Fruit fly (Drosophila melanogaster) whole organism, embryonic: ENCODE data around the gene CG15891.

Source experiments
- ATbp ChIP-seq: fragments of 200-800 bp; sonication (Bioruptor generic); optimal IDR thresholded peaks from 2 replicates; lab custom pipeline; 2017; ENCODE audit warnings: missing biosample characterization, mild to moderate bottlenecking, missing genetic modification characterization, missing genetic modification reagents
- Ada2b ChIP-seq: fragments of 200-800 bp; sonication (Bioruptor generic); IDR thresholded peaks from 2 replicates; pipeline ENCODE4 v1.3.6; 2022; ENCODE audit warnings: missing biosample characterization, missing genetic modification characterization
- B-H1 ChIP-seq: fragments of 200-800 bp; sonication (Bioruptor generic); IDR thresholded peaks from 3 replicates; pipeline ENCODE4 v1.3.6; 2022; ENCODE audit warnings: missing biosample characterization, missing genetic modification characterization
- CG10209 ChIP-seq: fragments of 200-800 bp; sonication (Bioruptor generic); optimal IDR thresholded peaks from 3 replicates; lab custom pipeline; 2017; ENCODE audit warnings: missing biosample characterization, mild to moderate bottlenecking, missing genetic modification characterization, missing genetic modification reagents
- CG12391 ChIP-seq: fragments of 200-800 bp; sonication (Bioruptor generic); optimal IDR thresholded peaks from 3 replicates; lab custom pipeline; 2018; ENCODE audit warnings: missing biosample characterization, mild to moderate bottlenecking, missing genetic modification characterization, moderate library complexity
- CG14014 ChIP-seq: fragments of 200-800 bp; sonication (Bioruptor generic); IDR thresholded peaks from 2 replicates; pipeline ENCODE4 v1.3.6; 2022; ENCODE audit warnings: missing biosample characterization, missing genetic modification characterization
- CG1529 ChIP-seq: fragments of 200-800 bp; sonication (Bioruptor generic); optimal IDR thresholded peaks from 3 replicates; lab custom pipeline; 2018; ENCODE audit warnings: missing biosample characterization, missing genetic modification characterization
- CG1603 ChIP-seq: fragments of 200-800 bp; sonication (Bioruptor generic); optimal IDR thresholded peaks from 2 replicates; lab custom pipeline; 2019; ENCODE audit warnings: missing biosample characterization, mild to moderate bottlenecking, missing genetic modification characterization, moderate library complexity
- CG17328 ChIP-seq: fragments of 200-800 bp; sonication (Bioruptor generic); IDR thresholded peaks from 2 replicates; pipeline ENCODE4 v1.3.6; 2022; ENCODE audit warnings: missing biosample characterization, missing genetic modification characterization
- CG17385 ChIP-seq: fragments of 200-800 bp; sonication (Bioruptor generic); optimal IDR thresholded peaks from 3 replicates; lab custom pipeline; 2018; ENCODE audit warnings: missing biosample characterization, mild to moderate bottlenecking, missing genetic modification characterization
- CG2712 ChIP-seq: fragments of 200-800 bp; optimal IDR thresholded peaks from 3 replicates; lab custom pipeline; 2019; ENCODE audit warnings: missing biosample characterization, mild to moderate bottlenecking, missing genetic modification characterization, moderate library complexity
- CG31388 ChIP-seq: fragments of 200-800 bp; sonication (Bioruptor generic); optimal IDR thresholded peaks from 2 replicates; lab custom pipeline; 2016; ENCODE audit warnings: missing biosample characterization, missing genetic modification characterization
- CG3407 ChIP-seq: fragments of 200-800 bp; sonication (Bioruptor generic); optimal IDR thresholded peaks from 2 replicates; lab custom pipeline; 2018; ENCODE audit warnings: missing biosample characterization, mild to moderate bottlenecking, missing genetic modification characterization
- CG4424 ChIP-seq: fragments of 200-800 bp; sonication (Bioruptor generic); optimal IDR thresholded peaks from 3 replicates; lab custom pipeline; 2016; ENCODE audit warnings: missing biosample characterization, missing genetic modification characterization
- CG4730 ChIP-seq: fragments of 200-800 bp; sonication (Bioruptor generic); IDR thresholded peaks from 2 replicates; pipeline ENCODE4 v1.3.6; 2022; ENCODE audit warnings: missing biosample characterization, missing genetic modification characterization
- CG8089 ChIP-seq: fragments of 200-800 bp; sonication (Bioruptor generic); optimal IDR thresholded peaks from 3 replicates; lab custom pipeline; 2016; ENCODE audit warnings: missing biosample characterization, missing genetic modification characterization
- CrebB ChIP-seq: fragments of 200-800 bp; sonication (Bioruptor generic); optimal IDR thresholded peaks from 3 replicates; lab custom pipeline; 2018; ENCODE audit warnings: missing biosample characterization, mild to moderate bottlenecking, missing genetic modification characterization
- Dip3 ChIP-seq: fragments of 200-800 bp; sonication (Bioruptor generic); optimal IDR thresholded peaks from 3 replicates; lab custom pipeline; 2016; ENCODE audit warnings: missing biosample characterization, missing genetic modification characterization
- Eip74EF ChIP-seq, 2 experiments: fragments of 200-800 bp in 1 of 2; fragments of >200 bp in 1 of 2; sonication (Bioruptor generic) in 1 of 2; optimal IDR thresholded peaks; 2 replicates each; lab custom pipeline; 2017 to 2019; ENCODE audit warnings: missing biosample characterization in 2 of 2, missing genetic modification characterization in 2 of 2, mild to moderate bottlenecking in 1 of 2, moderate library complexity in 1 of 2
- H2.0 ChIP-seq: fragments of 200-800 bp; sonication (Bioruptor generic); IDR thresholded peaks from 2 replicates; pipeline ENCODE4 v1.3.6; 2022; ENCODE audit warnings: missing biosample characterization, missing genetic modification characterization
- Hr51 ChIP-seq, 2 experiments: fragments of 200-800 bp; sonication (Bioruptor generic); optimal IDR thresholded peaks; 2 replicates in 1 of 2; 3 replicates in 1 of 2; lab custom pipeline; 2016 to 2018; ENCODE audit warnings: missing biosample characterization in 2 of 2, missing genetic modification characterization in 2 of 2, mild to moderate bottlenecking in 1 of 2, moderate library complexity in 1 of 2
- Lim3 ChIP-seq: fragments of 200-800 bp; sonication (Bioruptor generic); IDR thresholded peaks from 2 replicates; pipeline ENCODE4 v1.3.6; 2022; ENCODE audit warnings: missing biosample characterization, missing genetic modification characterization
- MTF-1 ChIP-seq: fragments of 200-800 bp; sonication (Bioruptor generic); optimal IDR thresholded peaks from 2 replicates; lab custom pipeline; 2018; ENCODE audit warnings: missing biosample characterization, mild to moderate bottlenecking, missing genetic modification characterization, borderline replicate concordance
- NC2α ChIP-seq: fragments of 200-800 bp; sonication (Bioruptor generic); optimal IDR thresholded peaks from 2 replicates; lab custom pipeline; 2016; ENCODE audit warnings: missing biosample characterization, missing genetic modification characterization
- Optix ChIP-seq: fragments of 200-800 bp; sonication (Bioruptor generic); IDR thresholded peaks from 3 replicates; pipeline ENCODE4 v1.3.6; 2022; ENCODE audit warnings: missing biosample characterization, missing genetic modification characterization
- Rx ChIP-seq: fragments of 200-800 bp; sonication (Bioruptor generic); IDR thresholded peaks from 2 replicates; pipeline ENCODE4 v1.3.6; 2022; ENCODE audit warnings: missing biosample characterization, missing genetic modification characterization
- Ssrp ChIP-seq: fragments of 200-800 bp; sonication (Bioruptor generic); optimal IDR thresholded peaks from 2 replicates; lab custom pipeline; 2018; ENCODE audit warnings: missing biosample characterization, mild to moderate bottlenecking, missing genetic modification characterization, moderate library complexity
- Trl ChIP-seq, 3 experiments: fragments of >200 bp in 2 of 3; fragments of 200-800 bp in 1 of 3; sonication (Bioruptor generic) in 1 of 3; optimal IDR thresholded peaks; 2 replicates in 1 of 3; 3 replicates in 2 of 3; lab custom pipeline; 2016 to 2017; ENCODE audit warnings: missing biosample characterization in 1 of 3, missing genetic modification characterization in 1 of 3
- Xbp1 ChIP-seq: fragments of 200-800 bp; sonication (Bioruptor generic); optimal IDR thresholded peaks from 3 replicates; lab custom pipeline; 2016; ENCODE audit warnings: missing biosample characterization, mild to moderate bottlenecking, missing genetic modification characterization
- abd-A ChIP-seq: fragments of 200-800 bp; sonication (Bioruptor generic); optimal IDR thresholded peaks from 3 replicates; lab custom pipeline; 2019; ENCODE audit warnings: missing biosample characterization, mild to moderate bottlenecking, missing genetic modification characterization, moderate library complexity
- aop ChIP-seq: fragments of 200-800 bp; sonication (Bioruptor generic); IDR thresholded peaks from 2 replicates; pipeline ENCODE4 v1.3.6; 2022; ENCODE audit warnings: missing biosample characterization, missing genetic modification characterization
- br ChIP-seq: fragments of >200 bp; optimal IDR thresholded peaks from 2 replicates; lab custom pipeline; 2017
- bsh ChIP-seq, 2 experiments: fragments of 200-800 bp; sonication (Bioruptor generic); optimal IDR thresholded peaks; 2 replicates each; lab custom pipeline; 2017 to 2018; ENCODE audit warnings: mild to moderate bottlenecking in 2 of 2, missing biosample characterization in 2 of 2, missing genetic modification characterization in 2 of 2, moderate library complexity in 1 of 2
- crol ChIP-seq: fragments of 200-800 bp; sonication (Bioruptor generic); IDR thresholded peaks from 2 replicates; pipeline ENCODE4 v1.3.6; 2022; ENCODE audit warnings: missing biosample characterization, missing genetic modification characterization
- dmrt99B ChIP-seq: fragments of 200-800 bp; sonication (Bioruptor generic); optimal IDR thresholded peaks from 2 replicates; lab custom pipeline; 2018; ENCODE audit warnings: missing biosample characterization, mild to moderate bottlenecking, missing genetic modification characterization, moderate library complexity
- esg ChIP-seq: fragments of 200-800 bp; sonication (Bioruptor generic); conservative IDR thresholded peaks from 2 replicates; pipeline ENCODE4 v1.3.6; 2022; ENCODE audit warnings: missing biosample characterization, missing genetic modification characterization
- fd64A ChIP-seq: fragments of 200-800 bp; sonication (Bioruptor generic); optimal IDR thresholded peaks from 3 replicates; lab custom pipeline; 2018; ENCODE audit warnings: missing biosample characterization, mild to moderate bottlenecking, missing genetic modification characterization
- gt ChIP-seq: fragments of 200-800 bp; sonication (Bioruptor generic); IDR thresholded peaks from 2 replicates; pipeline ENCODE4 v1.3.6; 2022; ENCODE audit warnings: missing biosample characterization, missing genetic modification characterization
- knrl ChIP-seq: fragments of 200-800 bp; sonication (Bioruptor generic); IDR thresholded peaks from 3 replicates; pipeline ENCODE4 v1.3.6; 2022; ENCODE audit warnings: missing biosample characterization, missing genetic modification characterization; ENCODE audit not compliant: partially characterized antibody
- luna ChIP-seq: fragments of 200-800 bp; sonication (Bioruptor generic); optimal IDR thresholded peaks from 2 replicates; lab custom pipeline; 2016; ENCODE audit warnings: missing biosample characterization, missing genetic modification characterization
- sc ChIP-seq, 3 experiments: fragments of >200 bp in 2 of 3; fragments of 200-800 bp in 1 of 3; sonication (Bioruptor generic) in 1 of 3; optimal IDR thresholded peaks; 2 replicates in 2 of 3; 3 replicates in 1 of 3; lab custom pipeline; 2017; ENCODE audit warnings: mild to moderate bottlenecking in 1 of 3, missing biosample characterization in 1 of 3, missing genetic modification characterization in 1 of 3, missing genetic modification reagents in 1 of 3
- sima ChIP-seq: fragments of 200-800 bp; sonication (Bioruptor generic); optimal IDR thresholded peaks from 2 replicates; lab custom pipeline; 2016; ENCODE audit warnings: missing biosample characterization, missing genetic modification characterization
- sisA ChIP-seq: fragments of 200-800 bp; sonication (Bioruptor generic); IDR thresholded peaks from 2 replicates; pipeline ENCODE4 v1.3.6; 2022; ENCODE audit warnings: missing biosample characterization, missing genetic modification characterization
- sna ChIP-seq: fragments of 200-800 bp; sonication (Bioruptor generic); IDR thresholded peaks from 2 replicates; pipeline ENCODE4 v1.3.6; 2022; ENCODE audit warnings: missing biosample characterization, missing genetic modification characterization; ENCODE audit not compliant: partially characterized antibody
- tgo ChIP-seq: fragments of 200-800 bp; sonication (Bioruptor generic); IDR thresholded peaks from 3 replicates; pipeline ENCODE4 v1.3.6; 2022; ENCODE audit warnings: missing biosample characterization, missing genetic modification characterization
- vvl ChIP-seq: fragments of 200-800 bp; sonication (Bioruptor generic); IDR thresholded peaks from 2 replicates; pipeline ENCODE4 v1.3.6; 2022; ENCODE audit warnings: missing biosample characterization, missing genetic modification characterization
- zfh1 ChIP-seq: fragments of 200-800 bp; sonication (Bioruptor generic); IDR thresholded peaks from 3 replicates; pipeline ENCODE4 v1.3.6; 2022; ENCODE audit warnings: missing biosample characterization, missing genetic modification characterization

The CG15891 gene

DNA sequence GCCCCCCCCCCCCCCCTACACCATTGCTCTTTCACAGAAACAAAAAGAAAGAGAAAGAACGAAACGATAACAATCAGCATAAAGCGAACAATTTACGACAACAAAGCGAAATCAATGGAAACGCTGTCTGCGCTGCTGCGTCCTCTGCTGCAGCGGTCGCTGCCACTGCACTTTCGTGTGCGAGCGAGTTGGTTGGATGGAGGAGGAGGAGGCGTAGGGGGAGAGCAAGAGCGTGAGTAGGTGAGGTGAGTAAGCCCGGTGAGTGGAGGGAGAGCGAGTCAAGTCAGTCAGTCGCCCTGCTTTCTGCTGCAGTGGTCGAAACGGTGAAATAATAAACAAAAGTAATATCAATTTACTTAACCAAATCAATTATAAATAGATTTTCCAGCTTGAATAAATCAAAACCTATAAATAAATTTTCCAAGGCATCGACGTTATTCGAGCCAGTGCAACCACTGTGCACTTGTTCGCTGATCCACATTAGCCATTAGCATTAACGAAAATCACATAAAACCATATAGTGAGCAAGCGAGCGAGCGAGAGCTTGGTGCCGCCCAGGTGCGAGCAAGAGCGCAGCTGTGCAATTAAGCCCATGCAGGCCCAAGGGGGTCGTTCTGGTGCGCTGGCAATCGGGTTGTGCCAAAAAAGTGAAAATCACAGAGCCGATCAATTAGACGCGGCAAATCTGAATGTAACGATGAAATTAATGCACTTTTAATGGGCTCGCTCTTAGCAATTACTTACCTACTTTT lies 48.8 kb upstream of the CG15891 start (continued):
- TF ChIP-seq H2.0 (peak; percentile 56; the same call in 1 of the 2 replicates), Dip3 (GFP tag; lab: Kevin White, UChicago) (no peak), sisA (peak; percentile 57), CG31388 (GFP tag; lab: Kevin White, UChicago) (no peak), knrl (GFP tag; lab: Robert Waterston, UW) (no peak), vvl (peak; percentile 77), Trl (optimal IDR thresholded peaks at IDR 0.05; lab: Kevin White, UChicago) (peak in 1 of 2 experiments; percentile 48), Trl (GFP tag; optimal IDR thresholded peaks at IDR 0.05; lab: Kevin White, UChicago) (no peak), Lim3 (0 out of 2 replicates have a peak, but pooled peaks have one; percentile 16), Eip74EF (GFP tag; optimal IDR thresholded peaks at IDR 0.05; lab: Kevin White, UChicago) (peak in 1 of 2 experiments; percentile 13), zfh1 (GFP tag; lab: Robert Waterston, UW) (peak; percentile 75; the same call in 2 of the 3 replicates), crol (GFP tag; lab: Robert Waterston, UW) (peak; percentile 90), Hr51 (GFP tag; optimal IDR thresholded peaks at IDR 0.05; lab: Kevin White, UChicago) (peak in 1 of 2 experiments; percentile 27), Optix (GFP tag; lab: Robert Waterston, UW) (peak; percentile 80), CrebB (tag; lab: Kevin White, UChicago) (no peak), CG1603 (tag; lab: Kevin White, UChicago) (peak; percentile 19), CG10209 (GFP tag; lab: Kevin White, UChicago) (peak; percentile 10), sima (GFP tag; lab: Kevin White, UChicago) (no peak), Xbp1 (GFP tag; lab: Kevin White, UChicago) (peak; percentile 20), aop (GFP tag; lab: Robert Waterston, UW) (peak; percentile 2; the same call in 1 of the 2 replicates), br (lab: Kevin White, UChicago) (no peak), gt (GFP tag; lab: Robert Waterston, UW) (no peak), MTF-1 (GFP tag; lab: Kevin White, UChicago) (peak; percentile 11), CG12391 (tag; lab: Kevin White, UChicago) (peak; percentile 20), CG17385 (peak; percentile 25), B-H1 (GFP tag; lab: Robert Waterston, UW) (peak; percentile 24; the same call in 1 of the 3 replicates), ATbp (peak; percentile 69), abd-A (tag; lab: Kevin White, UChicago) (peak; percentile 49), CG14014 (GFP tag; lab: Robert Waterston, UW) (no peak), Ssrp (peak; percentile 9), Rx (GFP tag; lab: Robert Waterston, UW) (peak; percentile 67), CG2712 (tag; lab: Kevin White, UChicago) (peak; percentile 12), fd64A (GFP tag; lab: Kevin White, UChicago) (peak; percentile 55), CG4730 (GFP tag; lab: Robert Waterston, UW) (peak; percentile 66), bsh (GFP tag; optimal IDR thresholded peaks at IDR 0.05; lab: Kevin White, UChicago) (peak in 1 of 2 experiments; percentile 62), dmrt99B (peak; percentile 42), Ada2b (GFP tag; lab: Robert Waterston, UW) (peak; percentile 25; the same call in 1 of the 2 replicates), tgo (GFP tag; lab: Robert Waterston, UW) (peak; percentile 50; the same call in 1 of the 3 replicates), CG17328 (GFP tag; lab: Robert Waterston, UW) (peak; percentile 59), CG3407 (GFP tag; lab: Kevin White, UChicago) (peak; percentile 51), luna (GFP tag; lab: Kevin White, UChicago) (no peak), NC2α (GFP tag; lab: Kevin White, UChicago) (peak; percentile 26), sc (optimal IDR thresholded peaks at IDR 0.05; lab: Kevin White, UChicago) (no peak), sc (GFP tag; optimal IDR thresholded peaks at IDR 0.05; lab: Kevin White, UChicago) (peak; percentile 2), CG1529 (GFP tag; lab: Kevin White, UChicago) (peak; percentile 15), esg (GFP tag; lab: Robert Waterston, UW) (peak; percentile 31; the same call in 1 of the 2 replicates), CG4424 (GFP tag; lab: Kevin White, UChicago) (peak; percentile 9), CG8089 (GFP tag; lab: Kevin White, UChicago) (peak; percentile 9), sna (0 out of 2 replicates have a peak, but pooled peaks have one; percentile 23)
